Worm (Caenorhabditis elegans): Measurements from ENCODE around the gene cpd-2.

cpd-2 gene

DNA sequence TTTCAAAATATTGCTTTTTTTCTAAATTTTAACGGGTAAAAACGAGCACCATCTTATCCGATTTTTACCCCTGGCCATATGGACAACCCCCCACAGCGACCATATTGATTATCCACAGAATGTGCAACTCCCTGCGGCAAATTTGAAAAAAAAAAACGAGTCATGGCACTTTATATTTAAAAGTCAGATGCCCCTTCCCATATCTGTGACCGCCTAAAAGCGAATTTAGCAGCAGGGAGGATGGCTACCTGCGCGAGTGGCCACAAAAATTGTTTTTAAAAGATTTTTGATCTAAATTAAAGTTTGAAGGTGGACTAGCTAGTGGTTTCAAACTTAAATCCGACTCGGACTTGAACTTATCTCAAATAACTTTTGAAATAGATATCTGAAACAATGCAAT, 6.7 kb downstream of the cpd-2 start (continued):
- TF ChIP-seq hlh-12 (tag; optimal IDR thresholded peaks at IDR 0.05) (no peak), attf-3 (GFP tag; conservative IDR thresholded peaks at IDR 0.05) (peak; percentile 59), sea-2 (GFP tag; IDR thresholded peaks at IDR 0.05) (peak; percentile 80; the same call in 1 of the 2 replicates), ZK185.1 (tag; optimal IDR thresholded peaks at IDR 0.05; ENCODE audit: poor library complexity, severe bottlenecking) (peak; percentile 98), F10E7.11 (tag; optimal IDR thresholded peaks at IDR 0.05) (peak; percentile 96), bed-1 (GFP tag; IDR thresholded peaks at IDR 0.05) (0 out of 2 replicates have a peak, but pooled peaks have one; percentile 66), unc-62 (GFP tag; optimal IDR thresholded peaks at IDR 0.05) (no peak), F23B12.7 (tag; optimal IDR thresholded peaks at IDR 0.05; ENCODE audit: insufficient read depth) (peak; percentile 97), dpff-1 (tag; optimal IDR thresholded peaks at IDR 0.05) (peak; percentile 92), aptf-2 (GFP tag; conservative IDR thresholded peaks at IDR 0.05) (0 out of 2 replicates have a peak, but pooled peaks have one; percentile 50), nhr-80 (tag; optimal IDR thresholded peaks at IDR 0.05) (peak; percentile 89), let-526 (GFP tag; IDR thresholded peaks at IDR 0.05) (peak; percentile 80; the same call in 1 of the 2 replicates), tlf-1 (GFP tag; optimal IDR thresholded peaks at IDR 0.05) (peak; percentile 97), Y95B8A.8 (GFP tag; IDR thresholded peaks at IDR 0.05) (peak; percentile 40; the same call in 1 of the 2 replicates), pbrm-1 (GFP tag; IDR thresholded peaks at IDR 0.05) (peak; percentile 94), F57A8.1 (GFP tag; optimal IDR thresholded peaks at IDR 0.05) (peak; percentile 80), snpc-3.4 (tag; optimal IDR thresholded peaks at IDR 0.05) (peak; percentile 21), mes-4 (tag; optimal IDR thresholded peaks at IDR 0.05) (no peak), cebp-1 (GFP tag; IDR thresholded peaks at IDR 0.05) (peak; percentile 53), cebp-1 (tag; optimal IDR thresholded peaks at IDR 0.05) (peak; percentile 97), zfh-2 (GFP tag; conservative IDR thresholded peaks at IDR 0.05) (peak; percentile 90), F22D6.2 (tag; optimal IDR thresholded peaks at IDR 0.05) (peak; percentile 97), madf-10 (tag; optimal IDR thresholded peaks at IDR 0.05) (peak; percentile 97), ceh-58 (GFP tag; IDR thresholded peaks at IDR 0.05) (0 out of 2 replicates have a peak, but pooled peaks have one; percentile 39), hsf-1 (GFP tag; IDR thresholded peaks at IDR 0.05) (0 out of 2 replicates have a peak, but pooled peaks have one; percentile 31), nhr-27 (tag; optimal IDR thresholded peaks at IDR 0.05) (peak; percentile 77), ztf-18 (tag; optimal IDR thresholded peaks at IDR 0.05) (peak; percentile 68), let-607 (tag; optimal IDR thresholded peaks at IDR 0.05) (peak; percentile 59 to 93), hrde-1 (tag; optimal IDR thresholded peaks at IDR 0.05; ENCODE audit: borderline replicate concordance) (no peak), mel-28 (tag; optimal IDR thresholded peaks at IDR 0.05; ENCODE audit: borderline replicate concordance) (peak; percentile 78), hmg-20 (GFP tag; IDR thresholded peaks at IDR 0.05) (peak; percentile 97), ccch-3 (GFP tag; optimal IDR thresholded peaks at IDR 0.05) (peak; percentile 84), F39B2.1 (GFP tag; IDR thresholded peaks at IDR 0.05) (no peak), egl-18 (GFP tag; IDR thresholded peaks at IDR 0.05) (peak; percentile 95), ceh-100 (GFP tag; IDR thresholded peaks at IDR 0.05) (peak; percentile 71), gei-17 (GFP tag; optimal IDR thresholded peaks at IDR 0.05) (peak; percentile 97), tbp1 (GFP tag; optimal IDR thresholded peaks at IDR 0.05) (peak; percentile 78), aptf-3 (GFP tag; IDR thresholded peaks at IDR 0.05) (no peak), sptf-2 (GFP tag; optimal IDR thresholded peaks at IDR 0.05) (no peak), K11D2.4 (GFP tag; IDR thresholded peaks at IDR 0.05) (peak; percentile 99), chd-7 (tag; optimal IDR thresholded peaks at IDR 0.05) (peak; percentile 92), K12H6.12 (tag; optimal IDR thresholded peaks at IDR 0.05) (peak; percentile 94), lin-35 (GFP tag; optimal IDR thresholded peaks at IDR 0.05) (peak in 2 of 3 experiments; percentile 72 to 98)
